Worm (Caenorhabditis elegans) whole organism, L2 larva: ENCODE measurements around the gene F53F4.4.

ENCODE experiments used
- C34F6.9 ChIP-seq: fragments of 150-350 bp; optimal IDR thresholded peaks from 2 replicates; lab custom pipeline; 2014; ENCODE audit warnings: missing biosample characterization, missing genetic modification characterization
- F13H6.1 ChIP-seq: sonication (generic microtip); optimal IDR thresholded peaks from 2 replicates; lab custom pipeline; 2016; ENCODE audit warnings: missing genetic modification characterization, missing compliant biosample characterization
- R02D3.7 ChIP-seq: fragments of 150-350 bp; optimal IDR thresholded peaks from 2 replicates; lab custom pipeline; 2014; ENCODE audit warnings: missing biosample characterization, missing genetic modification characterization
- Y55F3AM.14 ChIP-seq: fragments of 200-800 bp; sonication (Bioruptor generic); optimal IDR thresholded peaks from 2 replicates; lab custom pipeline; 2018; ENCODE audit warnings: mild to moderate bottlenecking, missing genetic modification characterization, missing compliant biosample characterization
- alr-1 ChIP-seq: fragments of 150-350 bp; optimal IDR thresholded peaks from 2 replicates; lab custom pipeline; 2014; ENCODE audit warnings: missing biosample characterization, missing genetic modification characterization
- aly-2 ChIP-seq: fragments of 150-350 bp; optimal IDR thresholded peaks from 2 replicates; lab custom pipeline; 2014; ENCODE audit warnings: missing biosample characterization, missing genetic modification characterization
- ama-1 ChIP-seq: fragments of 150-350 bp; optimal IDR thresholded peaks from 2 replicates; lab custom pipeline; 2018; ENCODE audit warnings: inconsistent platforms
- blmp-1 ChIP-seq: sonication (generic microtip); optimal IDR thresholded peaks from 2 replicates; lab custom pipeline; 2017; ENCODE audit warnings: missing genetic modification characterization, mild to moderate bottlenecking, missing compliant biosample characterization, antibody characterized with exemption, moderate library complexity; ENCODE audit not compliant: insufficient read depth
- ceh-16 ChIP-seq: fragments of 150-350 bp; optimal IDR thresholded peaks from 2 replicates; lab custom pipeline; 2014; ENCODE audit warnings: missing biosample characterization, missing genetic modification characterization
- ceh-82 ChIP-seq: fragments of 150-350 bp; optimal IDR thresholded peaks from 2 replicates; lab custom pipeline; 2014; ENCODE audit warnings: missing biosample characterization, missing genetic modification characterization
- crh-2 ChIP-seq: sonication (generic microtip); optimal IDR thresholded peaks from 2 replicates; lab custom pipeline; 2017; ENCODE audit warnings: missing biosample characterization, missing genetic modification characterization
- dmd-4 ChIP-seq: sonication (generic microtip); optimal IDR thresholded peaks from 2 replicates; lab custom pipeline; 2017; ENCODE audit warnings: missing biosample characterization, missing genetic modification characterization
- egl-27 ChIP-seq: sonication (generic microtip); optimal IDR thresholded peaks from 3 replicates; lab custom pipeline; 2017; ENCODE audit warnings: missing biosample characterization, missing genetic modification reagents, missing genetic modification characterization
- elt-1 ChIP-seq: fragments of 150-350 bp; optimal IDR thresholded peaks from 2 replicates; lab custom pipeline; 2014; ENCODE audit warnings: missing biosample characterization, missing genetic modification characterization
- elt-3 ChIP-seq: sonication (generic microtip); optimal IDR thresholded peaks from 2 replicates; lab custom pipeline; 2017; ENCODE audit warnings: missing biosample characterization, missing genetic modification characterization
- fos-1 ChIP-seq: fragments of 150-350 bp; optimal IDR thresholded peaks from 2 replicates; lab custom pipeline; 2014; ENCODE audit warnings: missing biosample characterization, missing genetic modification characterization
- gmeb-1 ChIP-seq: fragments of 150-350 bp; optimal IDR thresholded peaks from 2 replicates; lab custom pipeline; 2014; ENCODE audit warnings: missing biosample characterization, missing genetic modification characterization
- lin-11 ChIP-seq: fragments of 150-350 bp; sonication (generic microtip); optimal IDR thresholded peaks from 2 replicates; lab custom pipeline; 2014; ENCODE audit warnings: missing biosample characterization, missing genetic modification characterization, inconsistent platforms, mixed read lengths
- lin-13 ChIP-seq: fragments of 150-350 bp; optimal IDR thresholded peaks from 2 replicates; lab custom pipeline; 2014; ENCODE audit warnings: missing biosample characterization, missing genetic modification reagents, missing genetic modification characterization
- lin-39 ChIP-seq: fragments of 150-350 bp; optimal IDR thresholded peaks from 2 replicates; lab custom pipeline; 2014; ENCODE audit warnings: missing biosample characterization, missing genetic modification reagents, missing genetic modification characterization
- lsy-2 ChIP-seq, 2 experiments: fragments of 150-350 bp in 1 of 2; sonication (generic microtip) in 1 of 2; optimal IDR thresholded peaks; 2 replicates each; lab custom pipeline; 2014 to 2017; ENCODE audit warnings: missing biosample characterization in 2 of 2, missing genetic modification characterization in 2 of 2
- mbf-1 ChIP-seq: sonication (generic microtip); optimal IDR thresholded peaks from 2 replicates; lab custom pipeline; 2017; ENCODE audit warnings: missing biosample characterization, missing genetic modification characterization
- nhr-10 ChIP-seq: sonication (generic microtip); optimal IDR thresholded peaks from 2 replicates; lab custom pipeline; 2017; ENCODE audit warnings: missing biosample characterization, missing genetic modification characterization
- nhr-11 ChIP-seq: fragments of 150-350 bp; optimal IDR thresholded peaks from 2 replicates; lab custom pipeline; 2014; ENCODE audit warnings: missing biosample characterization, missing genetic modification characterization
- nhr-129 ChIP-seq: fragments of 150-350 bp; optimal IDR thresholded peaks from 2 replicates; lab custom pipeline; 2014; ENCODE audit warnings: missing biosample characterization, missing genetic modification characterization
- nhr-21 ChIP-seq: fragments of 150-350 bp; optimal IDR thresholded peaks from 2 replicates; lab custom pipeline; 2014; ENCODE audit warnings: missing biosample characterization, missing genetic modification characterization
- nhr-23 ChIP-seq: fragments of 150-350 bp; optimal IDR thresholded peaks from 2 replicates; lab custom pipeline; 2014; ENCODE audit warnings: missing biosample characterization, missing genetic modification reagents, missing genetic modification characterization
- nhr-237 ChIP-seq: fragments of 150-350 bp; optimal IDR thresholded peaks from 2 replicates; lab custom pipeline; 2014; ENCODE audit warnings: missing biosample characterization, missing genetic modification characterization
- nhr-25 ChIP-seq: fragments of 150-350 bp; sonication (generic microtip); optimal IDR thresholded peaks from 3 replicates; lab custom pipeline; 2014; ENCODE audit warnings: missing biosample characterization, missing genetic modification characterization
- nhr-6 ChIP-seq: fragments of 150-350 bp; optimal IDR thresholded peaks from 2 replicates; lab custom pipeline; 2014; ENCODE audit warnings: missing biosample characterization, missing genetic modification characterization
- nhr-77 ChIP-seq: fragments of 150-350 bp; optimal IDR thresholded peaks from 2 replicates; lab custom pipeline; 2014; ENCODE audit warnings: missing biosample characterization, missing genetic modification characterization
- peb-1 ChIP-seq: fragments of 150-350 bp; optimal IDR thresholded peaks from 2 replicates; lab custom pipeline; 2014; ENCODE audit warnings: missing biosample characterization, missing genetic modification characterization
- sem-4 ChIP-seq: fragments of 150-350 bp; optimal IDR thresholded peaks from 2 replicates; lab custom pipeline; 2014; ENCODE audit warnings: missing biosample characterization, missing genetic modification reagents, missing genetic modification characterization
- skn-1 ChIP-seq: sonication (generic microtip); optimal IDR thresholded peaks from 2 replicates; lab custom pipeline; 2017; ENCODE audit warnings: missing biosample characterization, missing genetic modification characterization
- sma-3 ChIP-seq: sonication (generic microtip); optimal IDR thresholded peaks from 2 replicates; lab custom pipeline; 2016; ENCODE audit warnings: missing genetic modification reagents, missing genetic modification characterization, missing compliant biosample characterization
- sma-9 ChIP-seq, 2 experiments: fragments of 150-350 bp in 1 of 2; sonication (generic microtip) in 1 of 2; optimal IDR thresholded peaks; 2 replicates each; lab custom pipeline; 2014 to 2016; ENCODE audit warnings: missing genetic modification characterization in 2 of 2, mild to moderate bottlenecking in 1 of 2, missing biosample characterization in 1 of 2, missing compliant biosample characterization in 1 of 2, missing genetic modification reagents in 1 of 2, moderate library complexity in 1 of 2
- snpc-4 ChIP-seq: fragments of 150-350 bp; optimal IDR thresholded peaks from 2 replicates; lab custom pipeline; 2014; ENCODE audit warnings: missing biosample characterization, missing genetic modification characterization
- unc-39 ChIP-seq: fragments of 150-350 bp; optimal IDR thresholded peaks from 2 replicates; lab custom pipeline; 2014; ENCODE audit warnings: missing biosample characterization, missing genetic modification characterization
- unc-55 ChIP-seq: fragments of 150-350 bp; sonication (generic microtip); optimal IDR thresholded peaks from 3 replicates; lab custom pipeline; 2014; ENCODE audit warnings: missing biosample characterization, missing genetic modification reagents, missing genetic modification characterization
- unc-62 ChIP-seq: fragments of 150-350 bp; optimal IDR thresholded peaks from 2 replicates; lab custom pipeline; 2014; ENCODE audit warnings: missing biosample characterization, missing genetic modification reagents, missing genetic modification characterization
- zag-1 ChIP-seq: fragments of 150-350 bp; optimal IDR thresholded peaks from 2 replicates; lab custom pipeline; 2014; ENCODE audit warnings: missing biosample characterization, missing genetic modification characterization
- ztf-1 ChIP-seq: fragments of 200-800 bp; sonication (Bioruptor generic); conservative IDR thresholded peaks from 2 replicates; pipeline ENCODE4 v1.3.6; 2022; ENCODE audit warnings: missing genetic modification characterization, missing compliant biosample characterization
- ztf-11 ChIP-seq: sonication (generic microtip); optimal IDR thresholded peaks from 2 replicates; lab custom pipeline; 2017; ENCODE audit warnings: missing biosample characterization, missing genetic modification characterization
- ztf-4 ChIP-seq: fragments of 150-350 bp; optimal IDR thresholded peaks from 2 replicates; lab custom pipeline; 2014; ENCODE audit warnings: missing biosample characterization, missing genetic modification characterization

F53F4.4 gene

DNA sequence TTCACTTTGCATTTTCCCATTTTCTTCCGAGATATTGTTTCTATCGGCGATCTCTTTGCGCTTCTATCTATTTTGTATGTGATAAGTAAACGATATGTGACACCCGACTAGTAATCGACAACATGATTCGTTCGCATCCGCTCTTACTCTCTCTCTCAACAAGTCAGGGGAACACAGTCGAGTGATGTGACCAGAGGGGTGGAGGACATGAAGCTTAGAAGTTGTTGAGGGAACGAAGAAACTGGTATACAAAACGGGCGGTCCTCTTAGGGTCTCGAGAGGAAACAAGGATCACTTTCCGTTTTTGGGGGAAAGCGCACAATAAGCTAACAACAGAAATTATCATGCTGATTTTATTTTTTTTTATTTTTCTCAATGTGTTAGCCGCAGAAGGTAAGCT, at the start of gene F53F4.4:
Gene F53F4.4, plus strand, starts transcription at position 301 of the 400 bp plus-strand sequence.
- TF ChIP-seq nhr-6 (tag; lab: Kevin White, UChicago), result no peak
- no peak for TF ChIP-seq ceh-16 (tag; lab: Kevin White, UChicago)
- TF ChIP-seq nhr-10 (tag; lab: Kevin White, UChicago), result no peak
- TF ChIP-seq, all 48 proteins: peak for 0

DNA sequence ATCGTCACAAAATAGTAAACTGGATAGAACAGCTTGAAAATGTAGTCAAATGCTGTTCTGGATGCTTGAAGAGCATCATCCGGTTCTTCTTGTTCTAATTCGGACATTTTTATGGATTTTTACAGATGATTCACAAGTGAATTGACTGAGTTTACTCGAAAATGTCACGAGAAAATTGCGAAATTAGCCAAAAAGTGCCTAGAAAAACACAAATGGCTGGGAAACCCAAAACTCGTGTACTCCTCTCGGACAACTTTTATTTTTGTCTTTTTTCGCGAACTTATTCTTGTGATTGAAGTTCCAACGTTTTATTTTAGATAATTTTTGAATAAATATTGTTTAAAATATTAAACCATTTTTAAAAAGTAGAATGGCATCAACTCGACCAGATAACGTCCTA, 41.6 kb upstream of the F53F4.4 start, which contains the start of the genes C56A3.4 and C56A3.5:
Gene C56A3.4, minus strand, starts transcription at position 154 of the 400 bp plus-strand sequence.
Gene C56A3.5, plus strand, starts transcription at position 367 of the 400 bp plus-strand sequence.
- TF ChIP-seq snpc-4 (tag; lab: Kevin White, UChicago), result peak; percentile 14
- TF ChIP-seq gmeb-1 (tag; lab: Kevin White, UChicago), result peak; percentile 64
- peak; percentile 67 for TF ChIP-seq unc-55 (GFP tag; lab: Kevin White, UChicago)
- no peak for TF ChIP-seq nhr-10 (tag; lab: Kevin White, UChicago)
- peak; percentile 82 for TF ChIP-seq C34F6.9 (tag; lab: Kevin White, UChicago)
- peak; percentile 54 for TF ChIP-seq crh-2 (tag; lab: Kevin White, UChicago)
- TF ChIP-seq sma-3 (GFP tag; lab: Kevin White, UChicago), result peak; percentile 30
- TF ChIP-seq nhr-129 (tag; lab: Kevin White, UChicago), result peak; percentile 60
- no peak for TF ChIP-seq nhr-237
- no peak for TF ChIP-seq lin-39 (tag; lab: Kevin White, UChicago)
- peak; percentile 7 for TF ChIP-seq skn-1
- peak; percentile 50 for TF ChIP-seq fos-1
- peak; percentile 1 for TF ChIP-seq lin-13 (GFP tag; lab: Kevin White, UChicago)
- peak; percentile 54 for TF ChIP-seq sma-9 (GFP tag; optimal IDR thresholded peaks at IDR 0.05; lab: Kevin White, UChicago)
- no peak for TF ChIP-seq sma-9 (tag; optimal IDR thresholded peaks at IDR 0.05; lab: Kevin White, UChicago)
- peak; percentile 43 to 67 for TF ChIP-seq lsy-2 (tag; optimal IDR thresholded peaks at IDR 0.05; lab: Kevin White, UChicago)
- TF ChIP-seq, all 48 proteins: peak for 12

DNA sequence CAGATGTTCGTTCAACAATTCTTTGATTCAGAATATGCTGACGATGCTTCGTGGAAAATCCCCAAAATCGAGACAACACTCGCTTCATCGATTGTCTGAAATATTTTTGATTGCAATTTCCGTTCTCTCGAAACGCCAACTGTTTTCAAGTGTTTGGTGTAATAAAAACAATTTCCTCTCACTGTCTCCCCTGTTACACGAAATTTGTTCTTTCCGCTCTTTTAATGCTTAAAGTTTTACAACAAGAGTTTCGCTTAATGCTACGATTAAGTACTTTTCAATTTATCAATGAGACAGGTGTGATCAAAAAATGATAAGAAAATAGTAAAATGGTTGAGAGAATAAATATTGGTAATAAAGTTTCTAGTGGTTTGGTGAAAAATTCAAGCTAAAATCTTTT, 36.9 kb upstream of the F53F4.4 start, which contains the start of gene C56A3.6:
Gene C56A3.6, minus strand, starts transcription at position 101 of the 400 bp plus-strand sequence.
- TF ChIP-seq F13H6.1 (tag; lab: Kevin White, UChicago) (no peak), ama-1 (lab: Kevin White, UChicago) (no peak), egl-27 (no peak), peb-1 (tag; lab: Kevin White, UChicago) (no peak), nhr-25 (tag; lab: Kevin White, UChicago) (no peak), alr-1 (tag; lab: Kevin White, UChicago) (no peak), unc-55 (GFP tag; lab: Kevin White, UChicago) (no peak), elt-1 (tag; lab: Kevin White, UChicago) (no peak)

DNA sequence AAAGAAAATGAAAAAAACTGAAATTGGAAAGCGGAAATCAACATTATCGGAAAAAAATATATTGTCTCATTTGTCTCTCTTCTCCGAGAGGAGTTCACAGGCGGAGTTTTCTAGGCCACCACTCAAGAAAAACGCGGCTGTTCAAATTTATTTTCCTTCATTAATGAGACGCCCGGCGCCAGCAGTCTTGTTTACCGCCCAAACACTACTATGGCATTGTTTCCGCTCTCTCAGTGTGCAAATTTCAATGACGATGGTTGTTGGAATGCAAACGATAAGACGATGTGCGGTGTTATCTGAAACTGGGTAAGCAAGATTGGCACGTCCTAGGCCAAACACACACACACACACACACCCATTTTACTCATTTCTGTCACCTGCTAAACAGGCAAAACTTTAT, 36.4 kb upstream of the F53F4.4 start, which contains the start of gene cav-2:
Gene cav-2, plus strand, starts transcription at position 359 of the 400 bp plus-strand sequence.
- TF ChIP-seq ceh-82 (tag; lab: Kevin White, UChicago) (no peak), aly-2 (no peak), lsy-2 (tag; optimal IDR thresholded peaks at IDR 0.05; lab: Kevin White, UChicago) (peak; percentile 58 to 83), snpc-4 (tag; lab: Kevin White, UChicago) (peak; percentile 62), lin-11 (tag; lab: Kevin White, UChicago) (peak; percentile 34), unc-55 (GFP tag; lab: Kevin White, UChicago) (peak; percentile 92), skn-1 (no peak), nhr-237 (no peak), nhr-6 (tag; lab: Kevin White, UChicago) (no peak), lin-39 (tag; lab: Kevin White, UChicago) (no peak), ztf-11 (tag; lab: Kevin White, UChicago) (no peak), zag-1 (no peak), egl-27 (peak; percentile 36), peb-1 (tag; lab: Kevin White, UChicago) (no peak), ztf-1 (GFP tag; lab: Robert Waterston, UW) (no peak), nhr-77 (tag; lab: Kevin White, UChicago) (no peak), Y55F3AM.14 (GFP tag; lab: Kevin White, UChicago) (no peak), lin-13 (GFP tag; lab: Kevin White, UChicago) (peak; percentile 64), nhr-11 (tag; lab: Kevin White, UChicago) (no peak), elt-3 (tag; lab: Kevin White, UChicago) (no peak), elt-1 (tag; lab: Kevin White, UChicago) (no peak), F13H6.1 (tag; lab: Kevin White, UChicago) (peak; percentile 81), crh-2 (tag; lab: Kevin White, UChicago) (peak; percentile 84), C34F6.9 (tag; lab: Kevin White, UChicago) (peak; percentile 82), fos-1 (peak; percentile 87), nhr-23 (tag; lab: Kevin White, UChicago) (no peak), unc-39 (tag; lab: Kevin White, UChicago) (no peak), sem-4 (tag; lab: Kevin White, UChicago) (peak; percentile 59), R02D3.7 (tag; lab: Kevin White, UChicago) (no peak), sma-9 (GFP tag; optimal IDR thresholded peaks at IDR 0.05; lab: Kevin White, UChicago) (peak; percentile 85), sma-9 (tag; optimal IDR thresholded peaks at IDR 0.05; lab: Kevin White, UChicago) (no peak), ztf-4 (tag; lab: Kevin White, UChicago) (no peak), unc-62 (no peak), nhr-129 (tag; lab: Kevin White, UChicago) (peak; percentile 48), nhr-21 (tag; lab: Kevin White, UChicago) (peak; percentile 58), blmp-1 (no peak), alr-1 (tag; lab: Kevin White, UChicago) (no peak), dmd-4 (tag; lab: Kevin White, UChicago) (no peak), mbf-1 (tag; lab: Kevin White, UChicago) (no peak)
